Worm (Caenorhabditis elegans) whole organism, L4/young adult: ENCODE measurements around the gene his-1.

Experiments
- W03F9.2 ChIP-seq: fragments of 150-350 bp; optimal IDR thresholded peaks from 2 replicates; lab custom pipeline; 2014; ENCODE audit warnings: missing biosample characterization, missing genetic modification characterization
- dao-5 ChIP-seq: sonication (generic microtip); optimal IDR thresholded peaks from 2 replicates; lab custom pipeline; 2016; ENCODE audit warnings: missing genotype, missing genetic modification characterization, moderate library complexity, missing compliant biosample characterization
- him-1 ChIP-seq: sonication (generic microtip); optimal IDR thresholded peaks from 2 replicates; lab custom pipeline; 2016; ENCODE audit warnings: missing genotype, missing genetic modification reagents, missing genetic modification characterization, missing compliant biosample characterization

ce11 chrV:16075250-16075709, 33.0 kb downstream of the his-1 start, which contains the start of the genes F14H3.12 and srj-29:
- TF ChIP-seq dao-5 (tag; lab: Kevin White, UChicago) (no peak), him-1 (tag; lab: Kevin White, UChicago) (no peak), W03F9.2 (tag; lab: Kevin White, UChicago) (no peak)
